Fruit fly (Drosophila melanogaster): ENCODE data around the gene CG9377.

Gene CG9377

dm6 chr2L:13367378-13367777 lies 6.0 kb upstream of the CG9377 start, which contains the start of gene Tap42 (continued):
- TF ChIP-seq exex (tag; optimal IDR thresholded peaks at IDR 0.05) (no peak), CG15696 (tag; optimal IDR thresholded peaks at IDR 0.05) (peak; percentile 11), ewg (GFP tag; optimal IDR thresholded peaks at IDR 0.05) (no peak), NK7.1 (GFP tag; optimal IDR thresholded peaks at IDR 0.05) (no peak), Rfx (GFP tag; IDR thresholded peaks at IDR 0.05) (peak; percentile 61), pzg (GFP tag; optimal IDR thresholded peaks at IDR 0.05) (peak; percentile 45), gfzf (GFP tag; optimal IDR thresholded peaks at IDR 0.05) (peak; percentile 20), stc (GFP tag; IDR thresholded peaks at IDR 0.05) (no peak), CG1602 (GFP tag; optimal IDR thresholded peaks at IDR 0.05) (peak; percentile 4), CG43689 (GFP tag; IDR thresholded peaks at IDR 0.05) (no peak), B-H2 (GFP tag; optimal IDR thresholded peaks at IDR 0.05) (peak; percentile 26), sima (GFP tag; optimal IDR thresholded peaks at IDR 0.05) (no peak), crp (GFP tag; optimal IDR thresholded peaks at IDR 0.05) (peak; percentile 27 to 90), Rx (GFP tag; IDR thresholded peaks at IDR 0.05) (no peak), CG2129 (GFP tag; IDR thresholded peaks at IDR 0.05; ENCODE audit: partially characterized antibody) (no peak), Med (GFP tag) (peak; percentile 86), Hr39 (optimal IDR thresholded peaks at IDR 0.05) (no peak), CG15514 (GFP tag; optimal IDR thresholded peaks at IDR 0.05) (peak; percentile 54), Adf1 (GFP tag; IDR thresholded peaks at IDR 0.05) (peak; percentile 25; the same call in 1 of the 2 replicates), CG11456 (GFP tag; IDR thresholded peaks at IDR 0.05) (no peak), CG10321 (GFP tag; IDR thresholded peaks at IDR 0.05) (no peak), Hsf (GFP tag; optimal IDR thresholded peaks at IDR 0.05) (peak; percentile 32), CG7928 (GFP tag; optimal IDR thresholded peaks at IDR 0.05) (peak; percentile 89), CG10543 (GFP tag; optimal IDR thresholded peaks at IDR 0.05) (peak; percentile 33), inv (GFP tag; IDR thresholded peaks at IDR 0.05; ENCODE audit: partially characterized antibody) (no peak), HmgZ (tag; optimal IDR thresholded peaks at IDR 0.05) (peak; percentile 25), CG32772 (GFP tag; IDR thresholded peaks at IDR 0.05) (no peak), MBD-R2 (GFP tag; IDR thresholded peaks at IDR 0.05) (peak; percentile 76), CG11695 (GFP tag; IDR thresholded peaks at IDR 0.05) (no peak), twi (tag; optimal IDR thresholded peaks at IDR 0.05) (peak; percentile 11), slbo (GFP tag; IDR thresholded peaks at IDR 0.05) (no peak), dati (GFP tag; IDR thresholded peaks at IDR 0.05) (no peak), onecut (GFP tag; IDR thresholded peaks at IDR 0.05) (no peak), Vsx1 (GFP tag; optimal IDR thresholded peaks at IDR 0.05) (no peak), Hand (GFP tag; optimal IDR thresholded peaks at IDR 0.05) (no peak), C15 (GFP tag; IDR thresholded peaks at IDR 0.05) (no peak), CG9932 (GFP tag; IDR thresholded peaks at IDR 0.05) (peak; percentile 53), fd102C (GFP tag; optimal IDR thresholded peaks at IDR 0.05) (no peak), gce (GFP tag; IDR thresholded peaks at IDR 0.05) (no peak), CG11696 (GFP tag; IDR thresholded peaks at IDR 0.05) (no peak), CG4730 (GFP tag; IDR thresholded peaks at IDR 0.05) (no peak), tgo (GFP tag; IDR thresholded peaks at IDR 0.05) (no peak), tap (tag; optimal IDR thresholded peaks at IDR 0.05) (no peak), run (tag; optimal IDR thresholded peaks at IDR 0.05) (no peak), CG13296 (GFP tag; optimal IDR thresholded peaks at IDR 0.05) (peak; percentile 33), Abd-B (GFP tag; optimal IDR thresholded peaks at IDR 0.05) (no peak), sens (GFP tag) (peak; percentile 61), CG4707 (GFP tag; optimal IDR thresholded peaks at IDR 0.05) (no peak), Six4 (GFP tag; optimal IDR thresholded peaks at IDR 0.05) (no peak), bsh (GFP tag; optimal IDR thresholded peaks at IDR 0.05) (peak in 1 of 2 experiments; percentile 13), CG11560 (tag; IDR thresholded peaks at IDR 0.05) (no peak), Xrp1 (GFP tag; IDR thresholded peaks at IDR 0.05) (0 out of 2 replicates have a peak, but pooled peaks have one; percentile 12)

All from whole organism, embryonic.